Fruit fly (Drosophila melanogaster): ENCODE results near the gene mdy.

Gene mdy

DNA sequence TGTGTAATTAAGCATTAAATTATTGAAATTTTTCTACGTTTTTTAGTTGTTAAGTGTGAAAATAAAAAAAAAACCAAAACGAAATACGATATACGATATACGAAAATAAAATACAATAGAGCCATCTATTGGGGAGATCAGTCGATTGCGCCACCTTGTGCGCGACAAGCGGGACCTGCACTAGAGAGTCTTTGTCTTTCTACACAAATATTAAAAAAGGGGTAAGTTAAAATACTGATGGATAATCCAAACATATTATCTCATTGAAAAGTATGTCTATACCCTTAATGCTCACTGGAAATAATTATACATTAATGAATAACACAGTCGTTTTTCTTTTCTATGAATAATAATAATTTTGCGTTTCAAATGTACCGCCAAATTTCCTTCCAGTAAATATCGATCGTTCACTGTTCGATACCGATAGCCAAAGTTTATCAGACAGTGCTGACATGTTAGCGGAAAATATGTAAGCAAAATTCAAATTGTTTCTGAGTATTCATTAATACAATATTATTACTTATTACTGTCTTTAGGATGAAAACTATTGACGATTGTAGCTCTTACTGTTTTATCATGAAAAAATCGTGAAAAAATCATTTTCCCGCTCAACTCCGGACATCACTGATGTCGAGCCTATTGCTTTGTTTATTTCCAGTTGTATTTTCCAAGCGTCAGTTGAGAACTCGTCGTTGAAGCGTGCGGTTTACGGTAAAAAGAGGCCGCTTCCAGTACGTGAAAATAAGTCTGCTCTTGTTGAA lies at the start of gene mdy (continued):
- TF ChIP-seq tin (GFP tag; optimal IDR thresholded peaks at IDR 0.05) (peak; percentile 50), CG4282 (GFP tag; optimal IDR thresholded peaks at IDR 0.05) (peak; percentile 9), CG18011 (GFP tag; optimal IDR thresholded peaks at IDR 0.05) (peak; percentile 52), CG3163 (GFP tag; optimal IDR thresholded peaks at IDR 0.05) (no peak), CG13775 (GFP tag; optimal IDR thresholded peaks at IDR 0.05) (peak; percentile 71), Atf3 (GFP tag; optimal IDR thresholded peaks at IDR 0.05) (peak; percentile 16), Antp (GFP tag; optimal IDR thresholded peaks at IDR 0.05) (peak; percentile 56), E2f1 (GFP tag; IDR thresholded peaks at IDR 0.05) (peak; percentile 59), tap (tag; optimal IDR thresholded peaks at IDR 0.05) (no peak), TFAM (GFP tag; optimal IDR thresholded peaks at IDR 0.05) (no peak), hbn (GFP tag; IDR thresholded peaks at IDR 0.05; ENCODE audit: partially characterized antibody) (no peak), CG4328 (GFP tag; optimal IDR thresholded peaks at IDR 0.05) (peak; percentile 0), YL-1 (GFP tag; optimal IDR thresholded peaks at IDR 0.05) (peak; percentile 36), Lpt (GFP tag; optimal IDR thresholded peaks at IDR 0.05) (no peak), CG33557 (GFP tag; optimal IDR thresholded peaks at IDR 0.05) (peak; percentile 45), CG12769 (tag; optimal IDR thresholded peaks at IDR 0.05) (peak; percentile 56), sisA (GFP tag; IDR thresholded peaks at IDR 0.05) (peak; percentile 62), lmd (GFP tag; IDR thresholded peaks at IDR 0.05) (peak; percentile 40; the same call in 1 of the 2 replicates), phol (tag; optimal IDR thresholded peaks at IDR 0.05) (peak; percentile 57), Xbp1 (GFP tag; optimal IDR thresholded peaks at IDR 0.05) (peak; percentile 72), cato (GFP tag; optimal IDR thresholded peaks at IDR 0.05; ENCODE audit: borderline replicate concordance) (no peak), CG7357 (GFP tag; IDR thresholded peaks at IDR 0.05) (no peak), Sry-δ (GFP tag; optimal IDR thresholded peaks at IDR 0.05) (peak; percentile 63), CG10654 (GFP tag; optimal IDR thresholded peaks at IDR 0.05) (no peak), run (tag; optimal IDR thresholded peaks at IDR 0.05) (no peak), CG10147 (GFP tag; optimal IDR thresholded peaks at IDR 0.05) (no peak), eyg (GFP tag; optimal IDR thresholded peaks at IDR 0.05) (no peak), CG10321 (GFP tag; IDR thresholded peaks at IDR 0.05) (no peak), sug (tag; optimal IDR thresholded peaks at IDR 0.05) (peak; percentile 29), CG7963 (GFP tag; IDR thresholded peaks at IDR 0.05; ENCODE audit: partially characterized antibody) (0 out of 3 replicates have a peak, but pooled peaks have one; percentile 29), CG14667 (GFP tag; IDR thresholded peaks at IDR 0.05) (no peak; the same call in 1 of the 2 replicates), CG31365 (tag; optimal IDR thresholded peaks at IDR 0.05) (no peak), wek (GFP tag; optimal IDR thresholded peaks at IDR 0.05) (no peak), h (optimal IDR thresholded peaks at IDR 0.05) (no peak), grau (tag; optimal IDR thresholded peaks at IDR 0.05) (peak; percentile 63), ab (GFP tag; optimal IDR thresholded peaks at IDR 0.05) (peak; percentile 36), CG12744 (GFP tag; optimal IDR thresholded peaks at IDR 0.05) (peak; percentile 13), unpg (GFP tag; optimal IDR thresholded peaks at IDR 0.05) (peak; percentile 50), CG12071 (GFP tag; optimal IDR thresholded peaks at IDR 0.05) (no peak), CG13894 (tag; optimal IDR thresholded peaks at IDR 0.05) (no peak), az2 (GFP tag; optimal IDR thresholded peaks at IDR 0.05) (peak; percentile 61), pum (GFP tag; optimal IDR thresholded peaks at IDR 0.05) (peak; percentile 2), CkIIα-i1 (GFP tag; IDR thresholded peaks at IDR 0.05) (no peak), cg (GFP tag; optimal IDR thresholded peaks at IDR 0.05) (no peak), CG10274 (GFP tag; optimal IDR thresholded peaks at IDR 0.05) (no peak), ranshi (GFP tag; IDR thresholded peaks at IDR 0.05) (peak; percentile 74; the same call in 1 of the 2 replicates), gce (GFP tag; IDR thresholded peaks at IDR 0.05) (peak; percentile 29; the same call in 1 of the 3 replicates), Atf-2 (GFP tag; optimal IDR thresholded peaks at IDR 0.05) (peak; percentile 41), CG11456 (GFP tag; IDR thresholded peaks at IDR 0.05) (peak; percentile 86), CG1529 (GFP tag; optimal IDR thresholded peaks at IDR 0.05) (no peak)
